Worm (Caenorhabditis elegans): ENCODE measurements around the gene npr-9.

npr-9 gene

ce11 chrX:11337095-11337494, 7.6 kb downstream of the npr-9 start:
- TF ChIP-seq ref-1 (GFP tag; conservative IDR thresholded peaks at IDR 0.05): no peak
- no peak for TF ChIP-seq ztf-29 (GFP tag; IDR thresholded peaks at IDR 0.05)
- no peak for TF ChIP-seq klf-2 (GFP tag; conservative IDR thresholded peaks at IDR 0.05)
- TF ChIP-seq T22C8.4 (GFP tag; IDR thresholded peaks at IDR 0.05): no peak
- no peak for TF ChIP-seq flt-1 (GFP tag; IDR thresholded peaks at IDR 0.05)
- TF ChIP-seq tab-1 (GFP tag; IDR thresholded peaks at IDR 0.05): no peak
- TF ChIP-seq med-1 (GFP tag; optimal IDR thresholded peaks at IDR 0.05; ENCODE audit: insufficient read depth): no peak
- TF ChIP-seq cog-1 (tag; optimal IDR thresholded peaks at IDR 0.05): no peak
- TF ChIP-seq ztf-23 (GFP tag; IDR thresholded peaks at IDR 0.05): no peak

ce11 chrX:11337783-11338182, 8.3 kb downstream of the npr-9 start, which contains the start of gene gcy-9:
TSS of gene gcy-9 (minus strand) at chrX:11337883.
- no peak for TF ChIP-seq flt-1 (GFP tag; IDR thresholded peaks at IDR 0.05)
- TF ChIP-seq T22C8.4 (GFP tag; IDR thresholded peaks at IDR 0.05): no peak
- no peak for TF ChIP-seq klf-2 (GFP tag; conservative IDR thresholded peaks at IDR 0.05)
- TF ChIP-seq ztf-29 (GFP tag; IDR thresholded peaks at IDR 0.05): no peak
- no peak for TF ChIP-seq tab-1 (GFP tag; IDR thresholded peaks at IDR 0.05)
- no peak for TF ChIP-seq ztf-23 (GFP tag; IDR thresholded peaks at IDR 0.05)
- TF ChIP-seq med-1 (GFP tag; optimal IDR thresholded peaks at IDR 0.05; ENCODE audit: insufficient read depth): no peak
- no peak for TF ChIP-seq ref-1 (GFP tag; conservative IDR thresholded peaks at IDR 0.05)
- no peak for TF ChIP-seq cog-1 (tag; optimal IDR thresholded peaks at IDR 0.05)

ce11 chrX:11339375-11339924, 9.9 kb downstream of the npr-9 start, which contains the start of gene aco-1:
TSS of gene aco-1 (plus strand) at chrX:11339874.
- TF ChIP-seq T22C8.4 (GFP tag; IDR thresholded peaks at IDR 0.05) (no peak), ztf-23 (GFP tag; IDR thresholded peaks at IDR 0.05) (no peak), ref-1 (GFP tag; conservative IDR thresholded peaks at IDR 0.05) (no peak), tab-1 (GFP tag; IDR thresholded peaks at IDR 0.05) (no peak), med-1 (GFP tag; optimal IDR thresholded peaks at IDR 0.05; ENCODE audit: insufficient read depth) (no peak), ztf-29 (GFP tag; IDR thresholded peaks at IDR 0.05) (no peak), klf-2 (GFP tag; conservative IDR thresholded peaks at IDR 0.05) (no peak), cog-1 (tag; optimal IDR thresholded peaks at IDR 0.05) (no peak), flt-1 (GFP tag; IDR thresholded peaks at IDR 0.05) (no peak)

DNA sequence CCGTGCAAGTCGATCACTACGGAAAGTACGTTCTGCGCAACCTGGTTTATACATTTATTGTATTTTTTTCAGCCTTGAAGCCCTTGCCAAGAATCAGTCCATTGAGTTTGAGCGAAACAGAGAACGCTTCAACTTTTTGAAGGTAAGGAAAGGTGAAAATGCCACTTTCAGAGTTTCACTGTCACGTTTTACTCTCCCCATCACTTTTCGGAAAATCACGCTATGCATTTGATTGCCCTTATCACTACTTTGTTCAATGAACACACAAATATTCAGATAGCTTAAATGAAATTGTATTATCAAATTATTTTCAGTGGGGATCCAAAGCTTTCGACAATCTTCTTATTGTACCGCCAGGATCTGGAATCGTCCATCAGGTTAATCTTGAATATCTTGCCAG, 11.0 kb downstream of the npr-9 start:
- no peak for TF ChIP-seq ztf-29 (GFP tag; IDR thresholded peaks at IDR 0.05)
- TF ChIP-seq klf-2 (GFP tag; conservative IDR thresholded peaks at IDR 0.05): no peak
- TF ChIP-seq flt-1 (GFP tag; IDR thresholded peaks at IDR 0.05): no peak
- no peak for TF ChIP-seq tab-1 (GFP tag; IDR thresholded peaks at IDR 0.05)
- TF ChIP-seq ztf-23 (GFP tag; IDR thresholded peaks at IDR 0.05): no peak
- no peak for TF ChIP-seq T22C8.4 (GFP tag; IDR thresholded peaks at IDR 0.05)
- no peak for TF ChIP-seq ref-1 (GFP tag; conservative IDR thresholded peaks at IDR 0.05)
- no peak for TF ChIP-seq cog-1 (tag; optimal IDR thresholded peaks at IDR 0.05)
- no peak for TF ChIP-seq med-1 (GFP tag; optimal IDR thresholded peaks at IDR 0.05; ENCODE audit: insufficient read depth)

- no peak for TF ChIP-seq cog-1 (tag; optimal IDR thresholded peaks at IDR 0.05)
- TF ChIP-seq med-1 (GFP tag; optimal IDR thresholded peaks at IDR 0.05; ENCODE audit: insufficient read depth): no peak
- TF ChIP-seq T22C8.4 (GFP tag; IDR thresholded peaks at IDR 0.05): no peak
- TF ChIP-seq ztf-29 (GFP tag; IDR thresholded peaks at IDR 0.05): no peak
- TF ChIP-seq ref-1 (GFP tag; conservative IDR thresholded peaks at IDR 0.05): no peak
Measured at ce11 chrX:11344899-11345298, 15.4 kb downstream of the npr-9 start.

DNA sequence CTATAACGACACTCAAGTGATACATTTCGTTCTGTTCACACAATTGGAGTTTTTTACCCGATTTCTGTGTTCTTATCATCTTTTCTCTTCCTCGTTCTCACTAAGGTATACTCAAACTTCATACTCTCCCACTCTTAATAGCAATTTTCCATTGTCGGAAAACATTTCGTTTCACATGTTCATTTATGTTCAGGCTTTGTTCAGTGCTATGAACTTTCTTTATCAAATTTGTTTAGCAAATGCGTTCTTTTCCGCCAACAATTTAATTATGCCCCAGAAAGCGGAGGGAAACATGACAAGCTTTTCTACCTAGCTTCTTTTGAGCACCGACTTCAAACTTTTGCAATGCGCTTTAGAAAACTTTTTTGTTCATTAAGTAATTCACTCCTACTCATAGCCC, 15.9 kb downstream of the npr-9 start:
- no peak for TF ChIP-seq cog-1 (tag; optimal IDR thresholded peaks at IDR 0.05)
- TF ChIP-seq T22C8.4 (GFP tag; IDR thresholded peaks at IDR 0.05): no peak

DNA sequence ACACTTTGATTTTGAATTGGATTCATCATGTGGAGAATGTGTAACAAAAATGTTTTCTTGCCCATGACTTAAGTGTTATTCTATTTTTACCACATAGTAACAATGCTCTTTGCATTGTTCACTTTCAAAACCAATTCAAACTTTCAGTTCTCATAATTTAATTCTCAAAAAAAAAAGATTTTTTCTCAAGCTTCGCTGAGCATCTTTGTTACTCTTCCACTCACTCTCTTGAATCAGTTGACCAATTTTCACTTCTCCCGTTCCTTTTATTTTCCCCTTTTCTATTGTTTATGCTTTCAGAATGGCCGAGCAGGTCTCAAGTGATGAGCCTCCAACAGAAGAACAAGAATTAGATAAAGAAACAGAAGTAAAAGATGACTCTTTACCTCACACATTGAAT, 16.6 kb downstream of the npr-9 start, which contains the start of gene oct-2:
TSS of gene oct-2 (plus strand) at position 301 of the 400 bp plus-strand sequence.
- TF ChIP-seq T22C8.4 (GFP tag; IDR thresholded peaks at IDR 0.05) (no peak), flt-1 (GFP tag; IDR thresholded peaks at IDR 0.05) (no peak), ztf-29 (GFP tag; IDR thresholded peaks at IDR 0.05) (no peak), ref-1 (GFP tag; conservative IDR thresholded peaks at IDR 0.05) (no peak), cog-1 (tag; optimal IDR thresholded peaks at IDR 0.05) (no peak), tab-1 (GFP tag; IDR thresholded peaks at IDR 0.05) (no peak), klf-2 (GFP tag; conservative IDR thresholded peaks at IDR 0.05) (no peak), ztf-23 (GFP tag; IDR thresholded peaks at IDR 0.05) (no peak), med-1 (GFP tag; optimal IDR thresholded peaks at IDR 0.05; ENCODE audit: insufficient read depth) (no peak)

DNA sequence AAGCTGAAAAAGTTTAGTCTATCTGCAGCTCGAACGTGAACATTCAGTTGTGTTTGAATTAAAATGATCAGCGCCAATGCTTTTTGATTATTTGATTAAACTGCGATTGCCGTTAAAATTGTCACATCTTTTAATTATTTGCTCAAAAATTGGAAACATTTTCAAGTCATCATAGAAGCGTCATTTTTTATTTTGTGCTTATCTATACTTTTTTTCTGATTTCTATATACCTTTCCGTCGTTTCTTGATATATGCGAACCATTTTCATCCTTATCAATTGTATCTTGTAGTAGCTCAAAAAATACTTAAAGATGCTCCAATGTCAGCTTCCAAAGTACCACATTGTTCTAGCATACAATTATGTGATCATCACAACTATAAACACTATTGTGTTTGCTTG, 21.8 kb downstream of the npr-9 start:
- TF ChIP-seq tab-1 (GFP tag; IDR thresholded peaks at IDR 0.05) (no peak), T22C8.4 (GFP tag; IDR thresholded peaks at IDR 0.05) (no peak), ref-1 (GFP tag; conservative IDR thresholded peaks at IDR 0.05) (no peak), ztf-23 (GFP tag; IDR thresholded peaks at IDR 0.05) (no peak), ztf-29 (GFP tag; IDR thresholded peaks at IDR 0.05) (no peak), cog-1 (tag; optimal IDR thresholded peaks at IDR 0.05) (no peak), med-1 (GFP tag; optimal IDR thresholded peaks at IDR 0.05; ENCODE audit: insufficient read depth) (no peak), flt-1 (GFP tag; IDR thresholded peaks at IDR 0.05) (no peak), klf-2 (GFP tag; conservative IDR thresholded peaks at IDR 0.05) (no peak)

DNA sequence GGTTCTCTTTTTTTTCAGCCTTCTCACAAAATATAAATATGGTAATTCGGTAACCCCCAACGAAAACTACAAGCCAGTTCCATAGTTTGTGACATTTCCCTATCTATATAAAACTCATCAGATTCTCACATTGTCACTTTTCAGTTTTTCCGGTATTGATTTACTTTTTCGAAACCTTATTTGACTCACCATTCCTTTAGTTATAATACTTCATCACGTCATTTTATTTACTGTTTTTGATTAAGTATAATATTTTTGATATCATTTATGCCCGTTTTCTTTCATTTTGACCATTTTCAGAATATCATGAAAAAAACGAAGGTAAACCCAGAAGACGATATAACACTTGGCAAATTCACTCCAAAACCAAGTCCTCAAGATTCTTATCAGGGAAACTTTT, 22.3 kb downstream of the npr-9 start, which contains the start of gene pgp-3:
TSS of gene pgp-3 (plus strand) at position 301 of the 400 bp plus-strand sequence.
- TF ChIP-seq ztf-29 (GFP tag; IDR thresholded peaks at IDR 0.05): no peak
- TF ChIP-seq flt-1 (GFP tag; IDR thresholded peaks at IDR 0.05): no peak
- no peak for TF ChIP-seq tab-1 (GFP tag; IDR thresholded peaks at IDR 0.05)
- TF ChIP-seq ref-1 (GFP tag; conservative IDR thresholded peaks at IDR 0.05): no peak
- TF ChIP-seq ztf-23 (GFP tag; IDR thresholded peaks at IDR 0.05): no peak
- TF ChIP-seq T22C8.4 (GFP tag; IDR thresholded peaks at IDR 0.05): no peak
- TF ChIP-seq cog-1 (tag; optimal IDR thresholded peaks at IDR 0.05): no peak
- no peak for TF ChIP-seq klf-2 (GFP tag; conservative IDR thresholded peaks at IDR 0.05)
- TF ChIP-seq med-1 (GFP tag; optimal IDR thresholded peaks at IDR 0.05; ENCODE audit: insufficient read depth): no peak

ce11 chrX:11355856-11356255, 26.3 kb downstream of the npr-9 start:
- TF ChIP-seq ztf-29 (GFP tag; IDR thresholded peaks at IDR 0.05) (no peak), ztf-23 (GFP tag; IDR thresholded peaks at IDR 0.05) (no peak), cog-1 (tag; optimal IDR thresholded peaks at IDR 0.05) (no peak), klf-2 (GFP tag; conservative IDR thresholded peaks at IDR 0.05) (no peak), ref-1 (GFP tag; conservative IDR thresholded peaks at IDR 0.05) (no peak), flt-1 (GFP tag; IDR thresholded peaks at IDR 0.05) (no peak), tab-1 (GFP tag; IDR thresholded peaks at IDR 0.05) (no peak), med-1 (GFP tag; optimal IDR thresholded peaks at IDR 0.05; ENCODE audit: insufficient read depth) (no peak), T22C8.4 (GFP tag; IDR thresholded peaks at IDR 0.05) (no peak)
